Worm (Caenorhabditis elegans) whole organism, L3 larva: ENCODE results near the gene mog-1.

Experiments used
- R02D3.7 ChIP-seq: fragments of 150-350 bp; optimal IDR thresholded peaks from 2 replicates; lab custom pipeline; 2014; ENCODE audit warnings: missing biosample characterization, missing genetic modification characterization
- ZK546.5 ChIP-seq: sonication (generic microtip); optimal IDR thresholded peaks from 2 replicates; lab custom pipeline; 2017; ENCODE audit warnings: missing biosample characterization, missing genetic modification characterization
- aly-2 ChIP-seq: fragments of 150-350 bp; optimal IDR thresholded peaks from 2 replicates; lab custom pipeline; 2014; ENCODE audit warnings: missing biosample characterization, missing genetic modification characterization
- ama-1 ChIP-seq: fragments of 150-350 bp; optimal IDR thresholded peaks from 2 replicates; lab custom pipeline; 2018
- ceh-16 ChIP-seq: sonication (generic microtip); optimal IDR thresholded peaks from 2 replicates; lab custom pipeline; 2017; ENCODE audit warnings: missing biosample characterization, missing genetic modification characterization
- ceh-28 ChIP-seq: fragments of 150-350 bp; optimal IDR thresholded peaks from 2 replicates; lab custom pipeline; 2014; ENCODE audit warnings: missing biosample characterization, missing genetic modification reagents, missing genetic modification characterization
- ceh-82 ChIP-seq: fragments of 150-350 bp; optimal IDR thresholded peaks from 2 replicates; lab custom pipeline; 2014; ENCODE audit warnings: missing biosample characterization, missing genetic modification characterization
- egl-27 ChIP-seq: sonication (generic microtip); optimal IDR thresholded peaks from 4 replicates; lab custom pipeline; 2017; ENCODE audit warnings: missing biosample characterization, missing genetic modification reagents, missing genetic modification characterization
- egl-5 ChIP-seq: fragments of 150-350 bp; optimal IDR thresholded peaks from 2 replicates; lab custom pipeline; 2017; ENCODE audit warnings: missing biosample characterization, missing genetic modification reagents, missing genetic modification characterization, inconsistent platforms
- elt-1 ChIP-seq: fragments of 150-350 bp; optimal IDR thresholded peaks from 2 replicates; lab custom pipeline; 2014; ENCODE audit warnings: missing biosample characterization, missing genetic modification characterization
- elt-3 ChIP-seq, 3 experiments: fragments of 150-350 bp in 1 of 3; sonication (generic microtip) in 2 of 3; optimal IDR thresholded peaks; 2 replicates in 2 of 3; 4 replicates in 1 of 3; lab custom pipeline; 2014 to 2017; ENCODE audit warnings: missing biosample characterization in 3 of 3, missing genetic modification characterization in 3 of 3
- eor-1 ChIP-seq, 2 experiments: fragments of 150-350 bp; optimal IDR thresholded peaks; 2 replicates each; lab custom pipeline; 2014 to 2018; ENCODE audit warnings: missing biosample characterization in 2 of 2, missing genetic modification characterization in 2 of 2
- fkh-10 ChIP-seq: sonication (generic microtip); optimal IDR thresholded peaks from 2 replicates; lab custom pipeline; 2017; ENCODE audit warnings: missing biosample characterization, missing genetic modification reagents, missing genetic modification characterization
- fkh-2 ChIP-seq: fragments of 150-350 bp; optimal IDR thresholded peaks from 2 replicates; lab custom pipeline; 2014; ENCODE audit warnings: missing biosample characterization, missing genetic modification reagents, missing genetic modification characterization
- fos-1 ChIP-seq: fragments of 150-350 bp; optimal IDR thresholded peaks from 2 replicates; lab custom pipeline; 2014; ENCODE audit warnings: missing biosample characterization, missing genetic modification characterization
- hmg-11 ChIP-seq: sonication (generic microtip); optimal IDR thresholded peaks from 2 replicates; lab custom pipeline; 2016; ENCODE audit warnings: missing genetic modification characterization, missing compliant biosample characterization
- jun-1 ChIP-seq: fragments of 150-350 bp; optimal IDR thresholded peaks from 2 replicates; lab custom pipeline; 2014; ENCODE audit warnings: missing biosample characterization, missing genetic modification reagents, missing genetic modification characterization
- lin-15B ChIP-seq: fragments of 150-350 bp; optimal IDR thresholded peaks from 2 replicates; lab custom pipeline; 2014; ENCODE audit warnings: missing biosample characterization, missing genetic modification characterization
- lin-39 ChIP-seq: fragments of 150-350 bp; optimal IDR thresholded peaks from 2 replicates; lab custom pipeline; 2018; ENCODE audit warnings: missing biosample characterization, missing genetic modification reagents, missing genetic modification characterization
- nhr-11 ChIP-seq: fragments of 150-350 bp; optimal IDR thresholded peaks from 2 replicates; lab custom pipeline; 2014; ENCODE audit warnings: missing biosample characterization, missing genetic modification characterization
- nhr-12 ChIP-seq: fragments of 150-350 bp; optimal IDR thresholded peaks from 2 replicates; lab custom pipeline; 2014; ENCODE audit warnings: missing biosample characterization, missing genetic modification characterization
- nhr-23 ChIP-seq: fragments of 150-350 bp; optimal IDR thresholded peaks from 2 replicates; lab custom pipeline; 2014; ENCODE audit warnings: missing biosample characterization, missing genetic modification reagents, missing genetic modification characterization
- nhr-237 ChIP-seq: fragments of 150-350 bp; optimal IDR thresholded peaks from 2 replicates; lab custom pipeline; 2014; ENCODE audit warnings: missing biosample characterization, missing genetic modification characterization
- nhr-43 ChIP-seq: sonication (generic microtip); optimal IDR thresholded peaks from 2 replicates; lab custom pipeline; 2016; ENCODE audit warnings: mild to moderate bottlenecking, missing genetic modification characterization, missing compliant biosample characterization; ENCODE audit not compliant: poor library complexity, severe bottlenecking
- nhr-67 ChIP-seq: fragments of 150-350 bp; optimal IDR thresholded peaks from 2 replicates; lab custom pipeline; 2014; ENCODE audit warnings: missing biosample characterization, missing genetic modification characterization
- pha-4 ChIP-seq: fragments of 150-350 bp; optimal IDR thresholded peaks from 2 replicates; lab custom pipeline; 2014; ENCODE audit warnings: missing biosample characterization, missing genetic modification reagents, missing genetic modification characterization
- pqm-1 ChIP-seq: fragments of 150-350 bp; optimal IDR thresholded peaks from 2 replicates; lab custom pipeline; 2017; ENCODE audit warnings: missing biosample characterization, missing genetic modification characterization, inconsistent platforms
- sea-2 ChIP-seq: fragments of 150-350 bp; sonication (generic microtip); optimal IDR thresholded peaks from 4 replicates; lab custom pipeline; 2014; ENCODE audit warnings: missing biosample characterization, missing genetic modification reagents, missing genetic modification characterization
- skn-1 ChIP-seq: fragments of 150-350 bp; optimal IDR thresholded peaks from 2 replicates; lab custom pipeline; 2014; ENCODE audit warnings: missing biosample characterization, missing genetic modification characterization
- snpc-4 ChIP-seq: fragments of 150-350 bp; optimal IDR thresholded peaks from 2 replicates; lab custom pipeline; 2014; ENCODE audit warnings: missing biosample characterization, missing genetic modification characterization
- zag-1 ChIP-seq: fragments of 150-350 bp; optimal IDR thresholded peaks from 2 replicates; lab custom pipeline; 2014; ENCODE audit warnings: missing biosample characterization, missing genetic modification characterization
- ztf-11 ChIP-seq: fragments of 150-350 bp; optimal IDR thresholded peaks from 2 replicates; lab custom pipeline; 2014; ENCODE audit warnings: missing biosample characterization, missing genetic modification characterization

mog-1 gene

DNA sequence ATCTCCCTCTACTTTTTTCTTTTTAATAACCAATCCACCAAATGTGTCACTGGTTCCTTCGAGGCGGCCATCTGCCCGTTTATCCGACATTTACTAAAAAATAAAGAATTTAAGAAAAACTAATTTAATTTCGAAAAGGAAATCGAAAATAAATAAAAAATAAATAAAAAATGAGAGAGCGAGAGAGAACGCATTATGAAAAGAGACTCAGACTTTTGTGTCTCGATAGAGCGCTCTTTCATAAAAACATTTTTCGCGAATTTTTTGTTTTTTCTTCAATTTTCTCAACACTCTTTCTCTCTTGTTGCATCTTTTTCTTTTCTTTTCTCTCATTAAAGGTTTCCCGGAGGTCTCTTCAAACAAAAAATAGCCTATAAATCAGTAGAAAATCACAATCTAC is at the start of gene mog-1:
Gene mog-1, minus strand, starts transcription at position 93 of the 400 bp plus-strand sequence.
- TF ChIP-seq skn-1 (tag; lab: Kevin White, UChicago) (no peak), pha-4 (tag; lab: Kevin White, UChicago) (peak; percentile 60), hmg-11 (no peak), egl-5 (tag; lab: Kevin White, UChicago) (peak; percentile 11), lin-15B (tag; lab: Kevin White, UChicago) (peak; percentile 17)

DNA sequence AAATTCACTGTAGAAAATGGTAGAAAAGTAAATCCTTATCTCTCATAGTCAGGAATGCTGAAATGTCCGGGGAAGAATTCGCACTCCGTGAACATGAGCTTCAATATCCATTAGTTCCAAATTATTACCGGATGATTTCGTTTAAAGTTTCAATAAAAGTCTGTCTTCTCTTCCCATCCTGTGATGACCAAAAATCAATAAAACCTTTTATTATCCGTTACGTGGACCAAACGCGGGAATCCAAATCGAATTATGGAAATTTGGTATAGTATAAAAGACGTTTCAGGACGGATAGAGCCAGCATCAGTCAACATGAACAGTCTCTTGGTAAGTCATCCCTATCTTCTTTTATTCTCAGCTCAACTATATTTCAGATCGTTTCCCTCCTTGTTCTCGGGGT is 48.2 kb upstream of the mog-1 start, which contains the start of gene C05B5.11:
Gene C05B5.11, plus strand, starts transcription at position 301 of the 400 bp plus-strand sequence.
- no peak for TF ChIP-seq jun-1 (tag; lab: Kevin White, UChicago)
- no peak for TF ChIP-seq lin-39 (tag; lab: Kevin White, UChicago)
- TF ChIP-seq elt-1 (tag; lab: Kevin White, UChicago) = no peak
- TF ChIP-seq snpc-4 = no peak
- TF ChIP-seq R02D3.7 = no peak
- TF ChIP-seq ZK546.5 (tag; lab: Kevin White, UChicago) = no peak
- TF ChIP-seq nhr-11 = no peak
- TF ChIP-seq ama-1 (lab: Kevin White, UChicago) = no peak
- no peak for TF ChIP-seq eor-1 (tag; optimal IDR thresholded peaks at IDR 0.05; lab: Kevin White, UChicago)
- TF ChIP-seq aly-2 (tag; lab: Kevin White, UChicago) = no peak
- no peak for TF ChIP-seq nhr-237
- no peak for TF ChIP-seq ceh-28 (tag; lab: Kevin White, UChicago)
- TF ChIP-seq nhr-12 (tag; lab: Kevin White, UChicago) = no peak
- TF ChIP-seq fos-1 (tag; lab: Kevin White, UChicago) = no peak
- no peak for TF ChIP-seq ceh-82
- TF ChIP-seq zag-1 (tag; lab: Kevin White, UChicago) = no peak
- no peak for TF ChIP-seq egl-5 (tag; lab: Kevin White, UChicago)
- no peak for TF ChIP-seq pha-4 (tag; lab: Kevin White, UChicago)

DNA sequence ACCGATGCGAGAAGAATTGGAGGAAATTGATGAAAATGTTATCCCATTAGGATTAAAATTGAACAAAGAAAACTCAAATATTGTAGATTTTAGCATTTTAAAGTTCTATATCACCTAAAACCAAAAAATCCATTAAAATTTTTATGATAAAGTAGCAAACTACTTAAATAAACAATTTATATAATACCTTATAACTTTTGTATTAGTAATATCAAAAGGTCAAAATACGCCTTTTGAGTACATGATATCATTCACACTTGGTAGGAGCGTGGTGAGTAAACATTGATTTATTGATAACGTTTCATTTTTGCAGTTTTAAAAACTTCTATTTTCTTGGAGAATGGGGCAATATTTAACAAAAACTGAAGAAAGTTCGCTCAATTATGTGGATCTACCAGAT is 45.0 kb upstream of the mog-1 start, which contains the start of gene C05B5.5:
Gene C05B5.5, plus strand, starts transcription at position 301 of the 400 bp plus-strand sequence.
- no peak for TF ChIP-seq ceh-28 (tag; lab: Kevin White, UChicago)

DNA sequence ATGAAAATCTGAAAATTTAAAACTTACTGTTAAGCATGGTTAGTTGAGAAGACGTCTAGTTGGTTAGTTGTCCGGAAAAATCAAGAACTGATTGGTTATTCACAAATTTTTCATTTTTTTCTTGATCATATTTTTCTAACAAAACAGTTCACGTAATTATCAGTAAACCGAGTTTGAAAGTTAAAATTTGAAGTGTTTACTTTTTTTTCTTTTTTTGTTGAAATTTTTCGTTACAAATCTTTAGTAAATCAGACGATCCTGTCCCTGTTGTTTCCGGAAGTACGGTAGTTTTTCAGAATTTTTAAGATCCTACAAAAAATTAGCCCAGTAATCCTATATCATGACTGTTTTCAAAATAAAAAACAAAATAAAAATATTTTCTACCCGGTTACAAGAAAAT is 44.4 kb upstream of the mog-1 start, which contains the start of gene C05B5.2:
Gene C05B5.2, minus strand, starts transcription at position 101 of the 400 bp plus-strand sequence.
- TF ChIP-seq ztf-11 (tag; lab: Kevin White, UChicago) (no peak), ceh-82 (no peak)
- TF ChIP-seq, all 47 proteins: peak for 0

DNA sequence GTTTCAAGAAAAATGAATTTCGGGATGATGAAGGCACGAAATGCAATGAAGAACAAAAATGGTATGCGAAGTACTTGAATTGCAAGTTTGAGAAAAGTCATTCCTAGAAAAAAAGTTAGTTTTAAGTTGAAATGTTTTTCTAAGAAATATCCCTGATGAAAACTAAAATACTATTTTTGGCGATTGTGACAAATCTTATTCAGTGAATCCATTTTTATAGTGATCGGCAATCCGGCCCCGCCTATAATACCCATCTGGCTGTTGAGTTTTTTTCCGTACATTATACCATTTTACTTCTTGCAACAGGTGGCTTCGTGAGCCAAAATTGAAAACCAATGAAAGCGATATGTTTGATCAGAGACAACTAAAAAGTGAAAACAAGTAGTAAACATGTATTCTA is 43.2 kb upstream of the mog-1 start, which contains the start of gene C05B5.17:
Gene C05B5.17, minus strand, starts transcription at position 101 of the 400 bp plus-strand sequence.
- TF ChIP-seq fos-1 (tag; lab: Kevin White, UChicago) (no peak), ceh-28 (tag; lab: Kevin White, UChicago) (no peak), nhr-237 (no peak), ztf-11 (tag; lab: Kevin White, UChicago) (no peak), nhr-67 (tag; lab: Kevin White, UChicago) (no peak), egl-27 (tag; lab: Kevin White, UChicago) (no peak), fkh-10 (GFP tag; lab: Kevin White, UChicago) (no peak), elt-3 (tag; optimal IDR thresholded peaks at IDR 0.05; lab: Kevin White, UChicago) (no peak), zag-1 (tag; lab: Kevin White, UChicago) (no peak), sea-2 (GFP tag; lab: Kevin White, UChicago) (no peak)
- TF ChIP-seq, all 47 proteins: peak for 0

DNA sequence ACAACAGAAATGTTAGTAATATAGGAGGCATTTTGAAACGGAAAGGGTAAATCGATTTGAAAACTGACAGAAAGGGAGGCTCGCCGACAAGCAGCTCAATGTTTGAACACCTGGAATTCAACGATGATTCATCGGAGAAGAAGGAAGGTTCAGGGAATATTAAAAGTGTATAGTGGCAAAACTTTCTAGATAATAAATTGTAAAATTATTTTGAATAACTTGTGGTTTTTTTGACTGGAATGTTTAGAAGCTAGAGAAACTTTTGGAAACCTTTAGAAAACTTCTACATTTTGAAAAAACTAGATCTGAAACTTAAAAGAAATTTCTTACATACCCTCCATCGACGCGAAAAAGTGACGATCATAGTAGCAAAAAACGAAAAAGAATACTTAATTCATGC is 41.9 kb upstream of the mog-1 start, which contains the start of gene pqn-8:
Gene pqn-8, minus strand, starts transcription at position 101 of the 400 bp plus-strand sequence.
- TF ChIP-seq pqm-1 (tag; lab: Kevin White, UChicago) (no peak), nhr-237 (no peak), ZK546.5 (tag; lab: Kevin White, UChicago) (no peak), pha-4 (tag; lab: Kevin White, UChicago) (no peak), skn-1 (tag; lab: Kevin White, UChicago) (no peak), nhr-23 (tag; lab: Kevin White, UChicago) (no peak), nhr-43 (tag; lab: Kevin White, UChicago) (no peak), fkh-2 (tag; lab: Kevin White, UChicago) (no peak), ceh-16 (tag; lab: Kevin White, UChicago) (no peak)
